Fruit fly (Drosophila melanogaster): ENCODE results near the gene by.
A peak's percentile ranks its signal among the peaks of the same experiment; 100 is the strongest.

by gene

dm6 chr3R:9550265-9551012 lies 17.6 kb upstream of the by start (continued):
- TF ChIP-seq Nf-YC (tag; optimal IDR thresholded peaks at IDR 0.05) (no peak), ssp (GFP tag; IDR thresholded peaks at IDR 0.05) (no peak), CG10979 (tag; optimal IDR thresholded peaks at IDR 0.05) (no peak), cad (GFP tag; optimal IDR thresholded peaks at IDR 0.05) (peak; percentile 24), aop (GFP tag; IDR thresholded peaks at IDR 0.05) (no peak), fd3F (GFP tag; optimal IDR thresholded peaks at IDR 0.05) (no peak), twi (tag; optimal IDR thresholded peaks at IDR 0.05) (peak; percentile 22), ind (GFP tag; optimal IDR thresholded peaks at IDR 0.05) (no peak), Optix (GFP tag; IDR thresholded peaks at IDR 0.05) (no peak), CG4820 (GFP tag; optimal IDR thresholded peaks at IDR 0.05) (no peak), Ptx1 (GFP tag; IDR thresholded peaks at IDR 0.05) (no peak), zen (tag; optimal IDR thresholded peaks at IDR 0.05) (no peak), amos (GFP tag; IDR thresholded peaks at IDR 0.05; ENCODE audit: partially characterized antibody) (no peak), ap (GFP tag; IDR thresholded peaks at IDR 0.05) (no peak), CG15514 (GFP tag; optimal IDR thresholded peaks at IDR 0.05) (no peak), chm (GFP tag; IDR thresholded peaks at IDR 0.05) (no peak), CG4360 (GFP tag; IDR thresholded peaks at IDR 0.05) (no peak), Hey (tag; optimal IDR thresholded peaks at IDR 0.05) (no peak), CG17359 (tag; optimal IDR thresholded peaks at IDR 0.05) (peak; percentile 17), CG10274 (GFP tag; optimal IDR thresholded peaks at IDR 0.05) (no peak), repo (GFP tag; optimal IDR thresholded peaks at IDR 0.05) (no peak), HLH4C (GFP tag; IDR thresholded peaks at IDR 0.05; ENCODE audit: partially characterized antibody) (no peak), CG11398 (GFP tag; optimal IDR thresholded peaks at IDR 0.05) (no peak), Bteb2 (GFP tag; optimal IDR thresholded peaks at IDR 0.05) (no peak), CG11085 (GFP tag; IDR thresholded peaks at IDR 0.05) (no peak), CG7372 (GFP tag; IDR thresholded peaks at IDR 0.05) (no peak), Stat92E (GFP tag; optimal IDR thresholded peaks at IDR 0.05) (no peak), sens (GFP tag) (no peak), row (GFP tag; IDR thresholded peaks at IDR 0.05) (no peak), CG13296 (GFP tag; optimal IDR thresholded peaks at IDR 0.05) (no peak), gt (GFP tag; IDR thresholded peaks at IDR 0.05) (no peak), CrebB (tag; optimal IDR thresholded peaks at IDR 0.05) (no peak), nau (GFP tag; optimal IDR thresholded peaks at IDR 0.05) (no peak), vnd (GFP tag; IDR thresholded peaks at IDR 0.05; ENCODE audit: partially characterized antibody) (no peak), Awh (GFP tag; IDR thresholded peaks at IDR 0.05) (no peak), sisA (GFP tag; IDR thresholded peaks at IDR 0.05) (no peak), Ravus (GFP tag; IDR thresholded peaks at IDR 0.05) (no peak), CG11247 (GFP tag; IDR thresholded peaks at IDR 0.05) (no peak), Blimp-1 (GFP tag; optimal IDR thresholded peaks at IDR 0.05) (peak; percentile 8), tll (GFP tag; optimal IDR thresholded peaks at IDR 0.05) (no peak), kay (GFP tag; optimal IDR thresholded peaks at IDR 0.05) (no peak), CG2712 (tag; optimal IDR thresholded peaks at IDR 0.05) (peak; percentile 16), HLHmδ (GFP tag; optimal IDR thresholded peaks at IDR 0.05) (peak; percentile 41), lola (GFP tag; optimal IDR thresholded peaks at IDR 0.05) (no peak), Dad (GFP tag; optimal IDR thresholded peaks at IDR 0.05) (no peak), z (GFP tag; IDR thresholded peaks at IDR 0.05) (no peak), ash1 (GFP tag; optimal IDR thresholded peaks at IDR 0.05) (peak; percentile 37), CG17912 (GFP tag; optimal IDR thresholded peaks at IDR 0.05) (no peak), sug (tag; optimal IDR thresholded peaks at IDR 0.05) (no peak), danr (GFP tag; IDR thresholded peaks at IDR 0.05) (no peak)
